Fruit fly (Drosophila melanogaster) whole organism, prepupa: Measurements from ENCODE around the gene Nepl15.

ENCODE experiments used
- CG9139 ChIP-seq: fragments of 200-800 bp; sonication (Bioruptor generic); optimal IDR thresholded peaks from 3 replicates; lab custom pipeline; 2017; ENCODE audit warnings: missing biosample characterization, mild to moderate bottlenecking, missing genetic modification characterization
- dac ChIP-seq: fragments of 200-800 bp; sonication (Bioruptor generic); optimal IDR thresholded peaks from 2 replicates; lab custom pipeline; 2017; ENCODE audit warnings: missing biosample characterization, mild to moderate bottlenecking, missing genetic modification characterization
- salr ChIP-seq, 2 experiments: fragments of 200-800 bp; sonication (Bioruptor generic); optimal IDR thresholded peaks; 3 replicates each; lab custom pipeline; 2016 to 2018; ENCODE audit warnings: missing biosample characterization in 2 of 2, missing genetic modification characterization in 2 of 2, mild to moderate bottlenecking in 1 of 2

DNA sequence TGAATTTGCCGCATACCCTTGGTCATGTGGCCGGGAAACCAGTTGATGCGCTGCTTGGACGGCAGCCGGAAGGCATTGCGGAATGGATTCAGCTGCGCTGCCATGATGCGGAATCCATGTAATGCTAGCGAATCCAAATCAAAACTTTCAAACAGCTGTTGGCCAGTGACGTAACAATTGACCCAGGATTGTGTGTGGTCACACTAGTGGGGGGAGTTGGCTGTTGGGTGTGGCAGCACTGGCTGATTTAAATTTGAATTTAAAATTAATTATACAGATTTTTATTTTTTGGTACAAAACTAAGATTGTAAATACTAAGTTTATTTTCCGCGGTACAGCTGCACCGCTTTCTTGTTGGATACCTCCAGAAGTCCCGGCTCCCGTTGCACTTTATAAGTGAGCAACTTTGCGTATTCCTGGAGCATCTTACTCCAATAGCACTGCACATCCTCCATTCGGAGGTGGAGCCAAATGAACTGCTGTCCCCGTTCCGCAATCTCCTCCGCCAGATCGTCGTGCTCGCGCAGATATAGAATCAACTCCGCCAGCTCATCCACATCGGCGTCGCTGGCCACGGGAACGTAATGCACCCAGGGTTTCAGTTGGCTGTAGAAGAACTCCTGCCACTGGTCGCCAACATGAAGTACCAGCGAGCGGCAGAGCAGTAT lies 18.4 kb downstream of the Nepl15 start, which contains the start of gene CG17141:
- TF ChIP-seq salr (GFP tag; optimal IDR thresholded peaks at IDR 0.05; lab: Kevin White, UChicago) (no peak), CG9139 (GFP tag; lab: Kevin White, UChicago) (no peak), dac (GFP tag; lab: Kevin White, UChicago) (no peak)
